Worm (Caenorhabditis elegans): ENCODE data around the gene ZK418.13.

Gene ZK418.13

DNA sequence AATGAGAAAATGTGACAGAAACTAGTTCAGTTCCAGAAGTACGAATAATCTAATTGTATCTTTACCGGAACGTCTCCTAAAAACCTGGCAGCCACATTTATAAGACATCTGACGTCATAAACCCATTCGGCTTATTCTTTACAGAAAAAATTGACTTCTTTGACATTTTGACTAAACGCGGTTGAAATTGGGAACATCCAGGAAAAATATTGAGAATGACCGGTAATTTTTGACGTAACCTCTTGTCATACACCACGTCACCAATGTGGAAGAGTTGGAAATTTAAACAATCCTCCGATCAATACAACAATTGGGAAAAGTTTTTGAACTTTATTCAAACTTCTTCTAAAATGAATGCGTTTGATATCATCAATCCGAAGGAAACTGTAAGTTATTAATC, 14.8 kb upstream of the ZK418.13 start, which contains the start of gene ZK418.2:
Gene ZK418.2 (plus strand): TSS at position 301 of the 400 bp plus-strand sequence.
- TF ChIP-seq mbf-1 (tag; optimal IDR thresholded peaks at IDR 0.05) = no peak

DNA sequence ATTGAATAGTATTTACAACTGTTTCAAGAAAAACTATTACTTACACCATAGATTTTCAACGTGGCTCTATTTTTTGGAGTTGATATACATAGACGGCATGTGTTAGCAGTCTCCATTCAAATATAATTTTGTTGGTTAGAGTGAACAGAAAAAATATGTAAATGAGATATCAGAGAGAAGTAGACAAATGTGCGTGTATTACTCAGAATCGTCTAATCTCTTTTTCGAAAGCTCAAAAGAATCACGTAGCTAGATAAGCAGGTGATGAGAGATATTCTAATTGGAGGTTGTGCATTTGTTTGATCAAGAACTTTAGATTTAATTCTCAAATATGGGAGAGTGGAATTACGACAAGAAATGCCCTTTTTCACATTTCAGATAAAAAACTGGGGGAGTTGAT, 14.3 kb upstream of the ZK418.13 start, which contains the start of gene ZK418.10:
Gene ZK418.10 (minus strand): TSS at position 148 of the 400 bp plus-strand sequence.
- TF ChIP-seq C34F6.9 (tag; optimal IDR thresholded peaks at IDR 0.05) (peak; percentile 33), unc-62 (GFP tag; optimal IDR thresholded peaks at IDR 0.05) (no peak), peb-1 (tag; optimal IDR thresholded peaks at IDR 0.05) (no peak), aly-2 (tag; optimal IDR thresholded peaks at IDR 0.05) (no peak), sma-9 (GFP tag; optimal IDR thresholded peaks at IDR 0.05) (peak; percentile 5), sma-9 (tag; optimal IDR thresholded peaks at IDR 0.05) (no peak), zag-1 (tag; optimal IDR thresholded peaks at IDR 0.05) (no peak), lin-13 (GFP tag; optimal IDR thresholded peaks at IDR 0.05) (no peak), nhr-6 (tag; optimal IDR thresholded peaks at IDR 0.05) (no peak), nhr-21 (tag; optimal IDR thresholded peaks at IDR 0.05) (peak; percentile 16), crh-2 (tag; optimal IDR thresholded peaks at IDR 0.05) (no peak), elt-3 (tag; optimal IDR thresholded peaks at IDR 0.05) (no peak), nhr-129 (tag; optimal IDR thresholded peaks at IDR 0.05) (no peak), lsy-2 (tag; optimal IDR thresholded peaks at IDR 0.05) (peak in 1 of 2 experiments; percentile 16), nhr-10 (tag; optimal IDR thresholded peaks at IDR 0.05) (no peak), R02D3.7 (tag; optimal IDR thresholded peaks at IDR 0.05) (no peak), egl-27 (tag; optimal IDR thresholded peaks at IDR 0.05) (no peak)

DNA sequence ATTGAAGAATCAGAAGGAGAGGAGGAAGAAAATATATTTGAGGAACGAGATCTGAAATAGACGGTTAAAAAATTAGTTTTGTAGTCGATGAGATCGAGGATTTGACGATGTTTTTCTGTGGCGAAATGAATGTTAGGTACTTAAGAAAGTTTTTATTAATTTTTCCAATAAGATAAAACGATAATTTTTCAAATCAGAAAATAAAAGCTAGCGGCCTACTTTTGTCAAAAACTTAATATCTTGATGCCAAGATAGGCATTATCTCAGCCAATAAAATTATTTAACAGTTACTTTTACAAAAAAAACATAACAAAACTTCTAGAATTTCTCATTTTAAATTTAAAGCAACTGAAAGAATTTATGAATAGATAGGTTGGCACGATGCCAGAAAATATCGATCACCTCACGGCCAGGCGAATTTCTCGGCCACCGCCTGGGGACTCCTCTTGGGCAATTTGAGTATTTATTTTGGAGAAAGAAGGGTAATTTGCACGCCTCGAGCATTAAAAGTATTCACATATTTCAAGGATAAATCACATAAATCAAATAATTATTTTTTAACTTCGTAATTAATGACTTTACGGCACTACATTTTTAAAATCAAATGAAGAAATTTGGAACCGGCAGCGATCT, 11.5 kb upstream of the ZK418.13 start, which contains the start of gene fubl-2:
Gene fubl-2 (minus strand): TSS at position 51 of the 633 bp plus-strand sequence.
- TF ChIP-seq alr-1 (tag; optimal IDR thresholded peaks at IDR 0.05) = no peak
- no peak for TF ChIP-seq ceh-16 (tag; optimal IDR thresholded peaks at IDR 0.05)
- peak; percentile 84 for TF ChIP-seq sma-3 (GFP tag; optimal IDR thresholded peaks at IDR 0.05)
- no peak for TF ChIP-seq lin-39 (tag; optimal IDR thresholded peaks at IDR 0.05)
- no peak for TF ChIP-seq ztf-11 (tag; optimal IDR thresholded peaks at IDR 0.05)
- TF ChIP-seq ceh-82 (tag; optimal IDR thresholded peaks at IDR 0.05) = no peak
- no peak for TF ChIP-seq ztf-1 (GFP tag; conservative IDR thresholded peaks at IDR 0.05)
- TF ChIP-seq nhr-237 (tag; optimal IDR thresholded peaks at IDR 0.05) = no peak
- no peak for TF ChIP-seq Y55F3AM.14 (GFP tag; optimal IDR thresholded peaks at IDR 0.05)
- TF ChIP-seq blmp-1 (tag; optimal IDR thresholded peaks at IDR 0.05; ENCODE audit: insufficient read depth) = no peak
- no peak for TF ChIP-seq snpc-4 (tag; optimal IDR thresholded peaks at IDR 0.05)
- peak; percentile 66 for TF ChIP-seq sma-9 (GFP tag; optimal IDR thresholded peaks at IDR 0.05)
- no peak for TF ChIP-seq sma-9 (tag; optimal IDR thresholded peaks at IDR 0.05)
- peak; percentile 66 for TF ChIP-seq C34F6.9 (tag; optimal IDR thresholded peaks at IDR 0.05)
- TF ChIP-seq nhr-129 (tag; optimal IDR thresholded peaks at IDR 0.05) = peak; percentile 25
- no peak for TF ChIP-seq ZK546.5 (tag; optimal IDR thresholded peaks at IDR 0.05)
- TF ChIP-seq mbf-1 (tag; optimal IDR thresholded peaks at IDR 0.05) = no peak
- no peak for TF ChIP-seq skn-1 (tag; optimal IDR thresholded peaks at IDR 0.05)
- no peak for TF ChIP-seq nhr-23 (tag; optimal IDR thresholded peaks at IDR 0.05)
- no peak for TF ChIP-seq ama-1 (optimal IDR thresholded peaks at IDR 0.05)
- peak; percentile 59 for TF ChIP-seq crh-2 (tag; optimal IDR thresholded peaks at IDR 0.05)
- no peak for TF ChIP-seq elt-3 (tag; optimal IDR thresholded peaks at IDR 0.05)
- TF ChIP-seq gmeb-1 (tag; optimal IDR thresholded peaks at IDR 0.05) = peak; percentile 65
- TF ChIP-seq R02D3.7 (tag; optimal IDR thresholded peaks at IDR 0.05) = no peak
- no peak for TF ChIP-seq dmd-4 (tag; optimal IDR thresholded peaks at IDR 0.05)
- TF ChIP-seq unc-39 (tag; optimal IDR thresholded peaks at IDR 0.05) = no peak
- no peak for TF ChIP-seq mab-5 (tag; optimal IDR thresholded peaks at IDR 0.05)
- peak; percentile 70 for TF ChIP-seq unc-55 (GFP tag; optimal IDR thresholded peaks at IDR 0.05)
- TF ChIP-seq nhr-25 (tag; optimal IDR thresholded peaks at IDR 0.05) = no peak
- TF ChIP-seq nhr-21 (tag; optimal IDR thresholded peaks at IDR 0.05) = peak; percentile 8
- no peak for TF ChIP-seq ztf-4 (tag; optimal IDR thresholded peaks at IDR 0.05)
- no peak for TF ChIP-seq zag-1 (tag; optimal IDR thresholded peaks at IDR 0.05)
- TF ChIP-seq peb-1 (tag; optimal IDR thresholded peaks at IDR 0.05) = no peak
- TF ChIP-seq fos-1 (tag; optimal IDR thresholded peaks at IDR 0.05) = peak; percentile 50
- TF ChIP-seq unc-62 (GFP tag; optimal IDR thresholded peaks at IDR 0.05) = no peak
- peak; percentile 29 for TF ChIP-seq lin-11 (tag; optimal IDR thresholded peaks at IDR 0.05)
- TF ChIP-seq nhr-12 (tag; optimal IDR thresholded peaks at IDR 0.05) = no peak
- no peak for TF ChIP-seq nhr-10 (tag; optimal IDR thresholded peaks at IDR 0.05)
- TF ChIP-seq elt-1 (tag; optimal IDR thresholded peaks at IDR 0.05) = no peak
- TF ChIP-seq lsy-2 (tag; optimal IDR thresholded peaks at IDR 0.05) = peak; percentile 22 to 86
- no peak for TF ChIP-seq nhr-11 (tag; optimal IDR thresholded peaks at IDR 0.05)
- TF ChIP-seq aly-2 (tag; optimal IDR thresholded peaks at IDR 0.05) = no peak
- peak; percentile 76 for TF ChIP-seq lin-13 (GFP tag; optimal IDR thresholded peaks at IDR 0.05)
- TF ChIP-seq sem-4 (tag; optimal IDR thresholded peaks at IDR 0.05) = no peak
- TF ChIP-seq nhr-6 (tag; optimal IDR thresholded peaks at IDR 0.05) = no peak
- TF ChIP-seq mdl-1 (tag; optimal IDR thresholded peaks at IDR 0.05) = no peak
- TF ChIP-seq nhr-77 (tag; optimal IDR thresholded peaks at IDR 0.05) = no peak
